Fruit fly (Drosophila melanogaster) whole organism, adult: ENCODE results near the gene velo.

Experiments used
- CG12768 ChIP-seq: fragments of 200-800 bp; sonication (Bioruptor generic); optimal IDR thresholded peaks from 2 replicates; lab custom pipeline; 2017; ENCODE audit warnings: missing biosample characterization, missing genetic modification characterization, mild to moderate bottlenecking, moderate library complexity, missing genetic modification reagents
- CG14711 ChIP-seq: fragments of 200-800 bp; sonication (Bioruptor generic); optimal IDR thresholded peaks from 2 replicates; lab custom pipeline; 2018; ENCODE audit warnings: missing biosample characterization, mild to moderate bottlenecking, missing genetic modification characterization, moderate library complexity
- CG7045 ChIP-seq: fragments of 200-800 bp; sonication (Bioruptor generic); optimal IDR thresholded peaks from 2 replicates; lab custom pipeline; 2017; ENCODE audit warnings: missing biosample characterization, mild to moderate bottlenecking, missing genetic modification characterization
- kay ChIP-seq: fragments of 200-800 bp; sonication (Bioruptor generic); peaks from one replicate; lab custom pipeline; 2016; ENCODE audit warnings: missing biosample characterization, missing genetic modification characterization, borderline replicate concordance

DNA sequence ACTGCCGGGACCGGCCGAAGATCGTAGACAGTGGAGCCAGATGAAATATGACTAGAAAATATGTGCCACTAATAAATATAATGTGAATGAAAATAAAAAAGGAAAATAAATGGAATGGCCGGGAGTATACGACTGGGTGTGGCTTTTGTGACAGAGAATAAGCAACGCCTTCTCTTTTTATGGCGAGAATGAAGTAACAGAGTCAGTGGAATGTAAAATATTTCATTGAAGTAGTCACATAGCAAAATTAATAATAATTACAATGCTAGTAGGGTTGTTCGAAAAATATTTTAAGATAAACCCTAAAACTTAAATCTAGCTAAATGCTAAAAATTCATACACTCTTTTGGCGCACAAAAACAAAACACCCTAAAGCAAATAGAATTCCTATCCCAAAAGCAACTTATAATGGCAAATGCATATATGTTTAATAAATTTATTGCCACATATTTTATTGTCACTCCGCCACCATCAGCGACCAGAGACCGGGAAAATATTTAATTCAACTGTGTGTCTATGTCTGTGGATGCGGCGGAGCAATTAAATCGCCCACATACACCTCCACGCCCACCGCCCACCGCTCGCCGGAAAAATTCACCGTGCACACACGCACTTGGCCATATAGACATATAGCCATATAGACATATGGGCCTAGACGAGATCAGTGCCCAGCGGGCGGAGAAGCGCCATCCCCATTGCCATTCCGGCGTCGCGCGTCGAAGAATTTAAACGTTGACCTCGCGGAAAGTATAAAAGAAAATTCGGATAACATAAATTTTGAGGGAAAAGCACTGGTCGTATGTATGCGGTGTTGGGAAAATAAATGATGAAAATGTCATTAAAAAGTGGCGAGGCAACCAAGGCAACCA, 45.6 kb downstream of the velo start:
- TF ChIP-seq CG12768 (GFP tag; lab: Kevin White, UChicago) (no peak), CG14711 (tag; lab: Kevin White, UChicago) (no peak), CG7045 (GFP tag; lab: Kevin White, UChicago) (no peak), kay (no peak)
